Fruit fly (Drosophila melanogaster) Kc167 (cell line): Measurements from ENCODE around the gene dpr3.

Experiments
- Sin3A ChIP-seq: fragments of >200 bp; optimal IDR thresholded peaks from 2 replicates; lab custom pipeline; 2018; ENCODE audit warnings: missing external identifiers
- h ChIP-seq: fragments of >200 bp; optimal IDR thresholded peaks from 3 replicates; lab custom pipeline; 2018; ENCODE audit warnings: missing external identifiers
- ttk ChIP-seq: sonication (Bioruptor generic); optimal IDR thresholded peaks from 2 replicates; lab custom pipeline; 2017; ENCODE audit warnings: missing external identifiers

dm6 chr2L:2008980-2009954 is 100.4 kb downstream of the dpr3 start, which contains the start of gene CG4238:
- no peak for TF ChIP-seq ttk (lab: Kevin White, UChicago)
- no peak for TF ChIP-seq h (lab: Kevin White, UChicago)
- no peak for TF ChIP-seq Sin3A (lab: Kevin White, UChicago)
